Worm (Caenorhabditis elegans): ENCODE data around the gene T16A9.3.
A peak's percentile ranks its signal among the peaks of the same experiment; 100 is the strongest.

Gene T16A9.3

DNA sequence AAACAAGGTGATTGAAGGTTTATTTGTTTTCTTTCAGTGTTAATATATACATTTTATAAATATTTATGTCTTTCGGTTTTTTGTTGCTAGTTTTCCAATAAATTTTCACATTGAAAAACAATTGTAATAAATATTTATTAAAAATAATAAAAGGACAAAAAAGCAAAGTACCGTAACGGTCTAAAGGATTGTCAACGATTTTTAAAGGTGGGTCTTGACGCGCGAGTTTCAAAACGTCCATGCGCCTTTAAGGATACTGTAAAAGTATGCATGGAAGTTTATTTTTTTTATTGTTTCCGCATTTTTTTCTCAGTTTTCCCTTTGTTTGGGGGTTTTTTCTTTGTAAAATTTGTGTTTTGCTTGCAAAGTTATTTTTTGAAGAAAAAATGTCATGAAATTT, 12.4 kb upstream of the T16A9.3 start (continued):
- TF ChIP-seq ceh-40 (GFP tag; IDR thresholded peaks at IDR 0.05) (no peak), sdz-38 (tag; optimal IDR thresholded peaks at IDR 0.05) (no peak), ceh-91 (GFP tag; IDR thresholded peaks at IDR 0.05) (peak; percentile 65), F57A8.1 (GFP tag; optimal IDR thresholded peaks at IDR 0.05) (no peak), F49E8.2 (tag; optimal IDR thresholded peaks at IDR 0.05; ENCODE audit: insufficient read depth) (peak; percentile 42), D2030.7 (GFP tag; IDR thresholded peaks at IDR 0.05) (peak; percentile 72), madf-10 (tag; optimal IDR thresholded peaks at IDR 0.05) (no peak), lin-26 (GFP tag; IDR thresholded peaks at IDR 0.05) (no peak), aptf-2 (GFP tag; conservative IDR thresholded peaks at IDR 0.05) (no peak), F33H1.4 (GFP tag; IDR thresholded peaks at IDR 0.05) (peak; percentile 95), xnd-1 (tag; optimal IDR thresholded peaks at IDR 0.05) (peak; percentile 93), attf-3 (GFP tag; conservative IDR thresholded peaks at IDR 0.05) (no peak), F22D6.2 (tag; optimal IDR thresholded peaks at IDR 0.05) (no peak), nhr-27 (tag; optimal IDR thresholded peaks at IDR 0.05) (no peak), ztf-22 (GFP tag; optimal IDR thresholded peaks at IDR 0.05) (no peak), ztf-25 (GFP tag; IDR thresholded peaks at IDR 0.05) (no peak), tbx-9 (tag; optimal IDR thresholded peaks at IDR 0.05; ENCODE audit: borderline replicate concordance) (no peak), dpl-1 (GFP tag; optimal IDR thresholded peaks at IDR 0.05) (peak; percentile 18)

DNA sequence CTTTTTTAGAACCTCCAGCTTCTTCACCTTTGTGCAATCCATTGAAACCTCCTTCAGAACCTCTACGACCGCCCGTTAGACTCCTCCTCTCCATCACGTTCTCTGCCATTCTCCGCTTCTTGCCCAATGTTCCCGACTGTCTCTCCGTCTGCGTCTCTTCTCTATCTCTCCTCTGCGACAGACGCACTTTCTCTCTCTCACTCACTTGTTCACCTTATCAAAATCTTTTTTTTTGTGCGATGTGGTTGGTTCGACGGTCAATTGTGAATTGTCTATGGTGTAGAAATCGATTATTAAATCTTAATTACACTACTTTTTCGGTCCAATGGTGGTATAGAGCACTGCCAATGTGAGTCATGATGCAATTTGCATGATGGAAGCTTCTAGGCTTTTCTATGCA, 11.9 kb upstream of the T16A9.3 start, which contains the start of gene atfs-1:
atfs-1 (plus strand) TSS at position 213 of the 400 bp plus-strand sequence.
- TF ChIP-seq cebp-2 (GFP tag; IDR thresholded peaks at IDR 0.05) (no peak), egl-18 (GFP tag; IDR thresholded peaks at IDR 0.05) (no peak), Y67H2A.10 (GFP tag; conservative IDR thresholded peaks at IDR 0.05) (no peak), lin-54 (GFP tag; optimal IDR thresholded peaks at IDR 0.05) (no peak), snpc-3.4 (tag; optimal IDR thresholded peaks at IDR 0.05) (no peak), snpc-1.1 (tag; optimal IDR thresholded peaks at IDR 0.05; ENCODE audit: insufficient read depth) (no peak), madf-10 (tag; optimal IDR thresholded peaks at IDR 0.05) (peak; percentile 9), lsy-27 (tag; optimal IDR thresholded peaks at IDR 0.05; ENCODE audit: borderline replicate concordance, insufficient read depth) (no peak), D2030.7 (GFP tag; IDR thresholded peaks at IDR 0.05) (no peak), B0336.3 (GFP tag; IDR thresholded peaks at IDR 0.05) (peak; percentile 52; the same call in 1 of the 2 replicates), hmg-20 (GFP tag; IDR thresholded peaks at IDR 0.05) (no peak), F52B5.7 (tag; optimal IDR thresholded peaks at IDR 0.05) (no peak), snpc-4 (GFP tag; optimal IDR thresholded peaks at IDR 0.05) (no peak), snpc-4 (tag; optimal IDR thresholded peaks at IDR 0.05) (peak in 3 of 4 experiments; percentile 4 to 14 (median 12)), tlf-1 (GFP tag; optimal IDR thresholded peaks at IDR 0.05) (peak; percentile 14), bed-1 (GFP tag; IDR thresholded peaks at IDR 0.05) (no peak), madf-8 (GFP tag; conservative IDR thresholded peaks at IDR 0.05) (no peak), unc-62 (GFP tag; optimal IDR thresholded peaks at IDR 0.05) (no peak), pha-4 (tag; optimal IDR thresholded peaks at IDR 0.05) (no peak), nfya-1 (tag; optimal IDR thresholded peaks at IDR 0.05; ENCODE audit: borderline replicate concordance, insufficient read depth) (no peak), him-1 (tag; optimal IDR thresholded peaks at IDR 0.05) (no peak), lag-1 (GFP tag; IDR thresholded peaks at IDR 0.05) (no peak), F57C9.4 (tag; optimal IDR thresholded peaks at IDR 0.05) (no peak), unc-130 (GFP tag; optimal IDR thresholded peaks at IDR 0.05) (no peak), somi-1 (GFP tag; optimal IDR thresholded peaks at IDR 0.05) (no peak), ceh-91 (GFP tag; IDR thresholded peaks at IDR 0.05) (no peak), sptf-2 (GFP tag; optimal IDR thresholded peaks at IDR 0.05) (no peak), F22D6.2 (tag; optimal IDR thresholded peaks at IDR 0.05) (no peak), let-526 (GFP tag; IDR thresholded peaks at IDR 0.05) (no peak), aptf-2 (GFP tag; conservative IDR thresholded peaks at IDR 0.05) (no peak), ceh-100 (GFP tag; IDR thresholded peaks at IDR 0.05) (no peak), F55B11.4 (tag; optimal IDR thresholded peaks at IDR 0.05; ENCODE audit: borderline replicate concordance, insufficient read depth) (no peak), K12H6.12 (tag; optimal IDR thresholded peaks at IDR 0.05) (no peak), egl-44 (GFP tag; IDR thresholded peaks at IDR 0.05) (0 out of 2 replicates have a peak, but pooled peaks have one; percentile 35)

All from whole organism, young adult.